Fruit fly (Drosophila melanogaster) whole organism, embryonic: ENCODE results near the gene CG17329.

Experiments used
- CG1024 ChIP-seq: fragments of 200-800 bp; sonication (Bioruptor generic); IDR thresholded peaks from 2 replicates; pipeline ENCODE4 v1.3.6; 2022; ENCODE audit warnings: missing biosample characterization, missing genetic modification characterization
- CG10321 ChIP-seq: fragments of 200-800 bp; sonication (Bioruptor generic); IDR thresholded peaks from 2 replicates; pipeline ENCODE4 v1.3.6; 2022; ENCODE audit warnings: missing biosample characterization, missing genetic modification characterization
- CG10543 ChIP-seq: fragments of 200-800 bp; sonication (Bioruptor generic); optimal IDR thresholded peaks from 3 replicates; lab custom pipeline; 2017; ENCODE audit warnings: missing biosample characterization, mild to moderate bottlenecking, missing genetic modification characterization, moderate library complexity
- CG11085 ChIP-seq: fragments of 200-800 bp; sonication (Bioruptor generic); IDR thresholded peaks from 2 replicates; pipeline ENCODE4 v1.3.6; 2022; ENCODE audit warnings: missing biosample characterization, missing genetic modification characterization
- CG11504 ChIP-seq: fragments of 200-800 bp; sonication (Bioruptor generic); optimal IDR thresholded peaks from 3 replicates; lab custom pipeline; 2019; ENCODE audit warnings: missing biosample characterization, mild to moderate bottlenecking, missing genetic modification characterization, moderate library complexity
- CG12744 ChIP-seq: fragments of 200-800 bp; sonication (Bioruptor generic); optimal IDR thresholded peaks from 2 replicates; lab custom pipeline; 2016; ENCODE audit warnings: missing biosample characterization, missing genetic modification characterization
- CG13123 ChIP-seq: fragments of 200-800 bp; sonication (Bioruptor generic); optimal IDR thresholded peaks from 2 replicates; lab custom pipeline; 2016; ENCODE audit warnings: missing biosample characterization, missing genetic modification characterization
- CG13424 ChIP-seq: fragments of 200-800 bp; sonication (Bioruptor generic); optimal IDR thresholded peaks from 2 replicates; lab custom pipeline; 2019; ENCODE audit warnings: missing biosample characterization, mild to moderate bottlenecking, missing genetic modification characterization, moderate library complexity
- CG13894 ChIP-seq: fragments of 200-800 bp; sonication (Bioruptor generic); optimal IDR thresholded peaks from 3 replicates; lab custom pipeline; 2018; ENCODE audit warnings: missing biosample characterization, mild to moderate bottlenecking, missing genetic modification characterization, moderate library complexity
- CG14667 ChIP-seq: fragments of 200-800 bp; sonication (Bioruptor generic); IDR thresholded peaks from 2 replicates; pipeline ENCODE4 v1.3.6; 2022; ENCODE audit warnings: missing biosample characterization, missing genetic modification characterization
- CG14710 ChIP-seq: fragments of 200-800 bp; sonication (Bioruptor generic); optimal IDR thresholded peaks from 3 replicates; lab custom pipeline; 2019; ENCODE audit warnings: missing biosample characterization, mild to moderate bottlenecking, missing genetic modification characterization, moderate library complexity
- CG15479 ChIP-seq: fragments of 200-800 bp; sonication (Bioruptor generic); optimal IDR thresholded peaks from 3 replicates; lab custom pipeline; 2019; ENCODE audit warnings: missing biosample characterization, mild to moderate bottlenecking, missing genetic modification characterization, moderate library complexity
- CG2116 ChIP-seq: fragments of 200-800 bp; sonication (Bioruptor generic); optimal IDR thresholded peaks from 3 replicates; lab custom pipeline; 2018; ENCODE audit warnings: missing biosample characterization, mild to moderate bottlenecking, missing genetic modification characterization
- CG2875 ChIP-seq: fragments of 200-800 bp; sonication (Bioruptor generic); optimal IDR thresholded peaks from 2 replicates; lab custom pipeline; 2017; ENCODE audit warnings: missing biosample characterization, mild to moderate bottlenecking, missing genetic modification characterization, missing genetic modification reagents
- CG3847 ChIP-seq: fragments of 200-800 bp; sonication (Bioruptor generic); IDR thresholded peaks from 2 replicates; pipeline ENCODE4 v1.3.6; 2022; ENCODE audit warnings: missing biosample characterization, missing genetic modification characterization
- CG3995 ChIP-seq: fragments of 200-800 bp; sonication (Bioruptor generic); optimal IDR thresholded peaks from 3 replicates; lab custom pipeline; 2016; ENCODE audit warnings: missing biosample characterization, missing genetic modification characterization
- CG4730 ChIP-seq: fragments of 200-800 bp; sonication (Bioruptor generic); IDR thresholded peaks from 2 replicates; pipeline ENCODE4 v1.3.6; 2022; ENCODE audit warnings: missing biosample characterization, missing genetic modification characterization
- CG4820 ChIP-seq: fragments of 200-800 bp; sonication (Bioruptor generic); optimal IDR thresholded peaks from 3 replicates; lab custom pipeline; 2016; ENCODE audit warnings: missing biosample characterization, missing genetic modification characterization
- CG6854 ChIP-seq: fragments of 200-800 bp; sonication (Bioruptor generic); optimal IDR thresholded peaks from 3 replicates; lab custom pipeline; 2017; ENCODE audit warnings: missing biosample characterization, mild to moderate bottlenecking, missing genetic modification characterization
- CG7372 ChIP-seq: fragments of 200-800 bp; sonication (Bioruptor generic); IDR thresholded peaks from 2 replicates; pipeline ENCODE4 v1.3.6; 2022; ENCODE audit warnings: missing biosample characterization, missing genetic modification characterization
- CG8089 ChIP-seq: fragments of 200-800 bp; sonication (Bioruptor generic); optimal IDR thresholded peaks from 3 replicates; lab custom pipeline; 2016; ENCODE audit warnings: missing biosample characterization, missing genetic modification characterization
- Chrac-16 ChIP-seq: fragments of 200-800 bp; sonication (Bioruptor generic); optimal IDR thresholded peaks from 3 replicates; lab custom pipeline; 2016; ENCODE audit warnings: missing biosample characterization, missing genetic modification characterization
- CrebB ChIP-seq: fragments of 200-800 bp; sonication (Bioruptor generic); optimal IDR thresholded peaks from 3 replicates; lab custom pipeline; 2018; ENCODE audit warnings: missing biosample characterization, mild to moderate bottlenecking, missing genetic modification characterization
- Dll ChIP-seq: fragments of 200-800 bp; sonication (Bioruptor generic); IDR thresholded peaks from 4 replicates; pipeline ENCODE4 v1.3.6; 2022; ENCODE audit warnings: missing biosample characterization, missing genetic modification characterization; ENCODE audit not compliant: partially characterized antibody
- Dref ChIP-seq: fragments of 200-800 bp; sonication (Bioruptor generic); IDR thresholded peaks from 2 replicates; pipeline ENCODE4 v1.3.6; 2022; ENCODE audit warnings: missing biosample characterization, missing genetic modification characterization
- Fer2 ChIP-seq: fragments of 200-800 bp; sonication (Bioruptor generic); optimal IDR thresholded peaks from 2 replicates; lab custom pipeline; 2018; ENCODE audit warnings: missing biosample characterization, mild to moderate bottlenecking, missing genetic modification characterization, moderate library complexity
- H2.0 ChIP-seq: fragments of 200-800 bp; sonication (Bioruptor generic); IDR thresholded peaks from 2 replicates; pipeline ENCODE4 v1.3.6; 2022; ENCODE audit warnings: missing biosample characterization, missing genetic modification characterization
- HLH3B ChIP-seq: fragments of 200-800 bp; sonication (Bioruptor generic); IDR thresholded peaks from 2 replicates; pipeline ENCODE4 v1.3.6; 2022; ENCODE audit warnings: missing biosample characterization, missing genetic modification characterization
- Med ChIP-seq: fragments of 200-800 bp; sonication (Bioruptor generic); peaks from one replicate; lab custom pipeline; 2016; ENCODE audit warnings: missing biosample characterization, missing genetic modification characterization, mild to moderate bottlenecking, inconsistent platforms, moderate library complexity
- Nf-YC ChIP-seq: fragments of 200-800 bp; optimal IDR thresholded peaks from 3 replicates; lab custom pipeline; 2019; ENCODE audit warnings: missing biosample characterization, mild to moderate bottlenecking, missing genetic modification characterization, moderate library complexity
- PHDP ChIP-seq: fragments of 200-800 bp; sonication (Bioruptor generic); optimal IDR thresholded peaks from 3 replicates; lab custom pipeline; 2018; ENCODE audit warnings: missing biosample characterization, mild to moderate bottlenecking, missing genetic modification characterization, moderate library complexity
- Ptx1 ChIP-seq: fragments of 200-800 bp; sonication (Bioruptor generic); IDR thresholded peaks from 2 replicates; pipeline ENCODE4 v1.3.6; 2022; ENCODE audit warnings: missing biosample characterization, missing genetic modification characterization
- Six4 ChIP-seq: fragments of 200-800 bp; sonication (Bioruptor generic); optimal IDR thresholded peaks from 2 replicates; lab custom pipeline; 2016; ENCODE audit warnings: missing biosample characterization, missing genetic modification characterization
- Sox100B ChIP-seq: fragments of 200-800 bp; sonication (Bioruptor generic); optimal IDR thresholded peaks from 3 replicates; lab custom pipeline; 2018; ENCODE audit warnings: missing biosample characterization, mild to moderate bottlenecking, missing genetic modification characterization
- Ssrp ChIP-seq: fragments of 200-800 bp; sonication (Bioruptor generic); optimal IDR thresholded peaks from 2 replicates; lab custom pipeline; 2018; ENCODE audit warnings: missing biosample characterization, mild to moderate bottlenecking, missing genetic modification characterization, moderate library complexity
- YL-1 ChIP-seq: fragments of 200-800 bp; sonication (Bioruptor generic); optimal IDR thresholded peaks from 3 replicates; lab custom pipeline; 2017; ENCODE audit warnings: missing biosample characterization, mild to moderate bottlenecking, missing genetic modification characterization
- bigmax ChIP-seq: fragments of 200-800 bp; sonication (Bioruptor generic); optimal IDR thresholded peaks from 2 replicates; lab custom pipeline; 2018; ENCODE audit warnings: missing biosample characterization, mild to moderate bottlenecking, missing genetic modification characterization
- danr ChIP-seq: fragments of 200-800 bp; sonication (Bioruptor generic); IDR thresholded peaks from 2 replicates; pipeline ENCODE4 v1.3.6; 2022; ENCODE audit warnings: missing biosample characterization, missing genetic modification characterization
- gcm ChIP-seq: fragments of 200-800 bp; sonication (Bioruptor generic); optimal IDR thresholded peaks from 2 replicates; lab custom pipeline; 2019; ENCODE audit warnings: missing biosample characterization, mild to moderate bottlenecking, missing genetic modification characterization, moderate library complexity
- gro ChIP-seq: fragments of 200-800 bp; sonication (Bioruptor generic); optimal IDR thresholded peaks from 2 replicates; lab custom pipeline; 2016; ENCODE audit warnings: missing biosample characterization, missing genetic modification characterization
- lab ChIP-seq: fragments of 200-800 bp; sonication (Bioruptor generic); optimal IDR thresholded peaks from 3 replicates; lab custom pipeline; 2017; ENCODE audit warnings: missing biosample characterization, missing genetic modification characterization, mild to moderate bottlenecking, moderate library complexity, missing genetic modification reagents
- lov ChIP-seq, 2 experiments: fragments of 200-800 bp in 1 of 2; fragments of >200 bp in 1 of 2; sonication (Bioruptor generic) in 1 of 2; IDR thresholded peaks in 1 of 2; optimal IDR thresholded peaks in 1 of 2; 2 replicates in 1 of 2; 3 replicates in 1 of 2; pipeline versions ENCODE4 v1.3.6 to Lab custom; 2017 to 2022; ENCODE audit warnings: missing biosample characterization in 1 of 2, missing genetic modification characterization in 1 of 2
- maf-S ChIP-seq: fragments of 200-800 bp; sonication (Bioruptor generic); optimal IDR thresholded peaks from 2 replicates; lab custom pipeline; 2016; ENCODE audit warnings: missing biosample characterization, missing genetic modification characterization
- onecut ChIP-seq: fragments of 200-800 bp; sonication (Bioruptor generic); IDR thresholded peaks from 2 replicates; pipeline ENCODE4 v1.3.6; 2022; ENCODE audit warnings: missing biosample characterization, missing genetic modification characterization
- phol ChIP-seq: fragments of 200-800 bp; sonication (Bioruptor generic); optimal IDR thresholded peaks from 3 replicates; lab custom pipeline; 2018; ENCODE audit warnings: missing biosample characterization, mild to moderate bottlenecking, missing genetic modification characterization, moderate library complexity
- shn ChIP-seq: fragments of 200-800 bp; sonication (Bioruptor generic); optimal IDR thresholded peaks from 3 replicates; lab custom pipeline; 2016; ENCODE audit warnings: missing biosample characterization, missing genetic modification characterization
- twi ChIP-seq: fragments of 200-800 bp; optimal IDR thresholded peaks from 2 replicates; lab custom pipeline; 2019; ENCODE audit warnings: missing biosample characterization, mild to moderate bottlenecking, missing genetic modification characterization, moderate library complexity
- wek ChIP-seq: fragments of 200-800 bp; sonication (Bioruptor generic); optimal IDR thresholded peaks from 3 replicates; lab custom pipeline; 2018; ENCODE audit warnings: missing biosample characterization, mild to moderate bottlenecking, missing genetic modification characterization, moderate library complexity

The CG17329 gene

DNA sequence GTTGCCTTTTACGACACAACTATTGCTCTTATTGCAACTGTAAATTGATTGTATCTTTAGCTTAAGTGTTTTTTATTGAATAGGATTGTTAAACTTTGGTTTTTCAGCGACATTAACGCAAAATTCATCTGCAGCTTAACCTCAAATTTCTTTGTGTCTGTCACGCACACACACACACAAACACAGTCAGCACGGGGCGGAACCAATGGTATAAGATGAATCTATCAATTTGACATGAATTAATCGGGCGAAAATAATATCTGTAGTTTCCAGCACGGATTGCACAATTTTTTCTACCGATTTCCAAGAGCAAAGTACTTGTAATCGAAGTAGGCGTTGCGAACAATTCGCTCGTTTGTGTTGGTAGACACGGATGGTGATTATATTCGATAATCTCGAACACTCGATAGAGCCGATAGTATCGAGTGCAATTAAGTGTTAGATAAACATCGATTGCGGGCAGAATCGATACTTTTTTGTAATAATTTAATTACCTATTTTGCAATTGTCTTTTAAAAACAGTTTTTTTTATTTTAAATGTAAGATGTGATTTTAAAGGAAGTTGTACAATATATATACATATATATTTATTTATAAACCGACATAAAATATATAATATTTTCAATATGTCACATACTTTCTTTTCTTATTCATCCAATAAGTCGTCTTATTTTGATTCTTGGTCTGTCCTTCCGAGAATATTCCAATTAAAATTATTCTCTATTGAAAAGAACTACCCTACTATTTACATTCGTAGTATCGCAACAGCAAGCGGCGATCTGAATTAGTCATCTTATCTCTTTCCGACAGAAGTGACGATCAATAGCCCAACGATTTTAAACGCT, 33.6 kb upstream of the CG17329 start, which contains the start of the genes PRL-1 and EndoGI (continued):
- TF ChIP-seq PHDP (peak; percentile 94), CG4730 (GFP tag; lab: Robert Waterston, UW) (peak; percentile 56; the same call in 1 of the 2 replicates), Sox100B (peak; percentile 81), gro (GFP tag; lab: Kevin White, UChicago) (peak; percentile 6), CG3995 (GFP tag; lab: Kevin White, UChicago) (peak; percentile 72), CG13894 (peak; percentile 79), CG2875 (GFP tag; lab: Kevin White, UChicago) (peak; percentile 47), CG11504 (peak; percentile 82), Chrac-16 (peak; percentile 49), CG14710 (tag; lab: Kevin White, UChicago) (peak; percentile 83), onecut (GFP tag; lab: Robert Waterston, UW) (peak; percentile 60), CG11085 (no peak; the same call in 1 of the 2 replicates), CrebB (tag; lab: Kevin White, UChicago) (peak; percentile 73), gcm (peak; percentile 85), Fer2 (tag; lab: Kevin White, UChicago) (peak; percentile 68), CG15479 (GFP tag; lab: Kevin White, UChicago) (peak; percentile 53), H2.0 (GFP tag; lab: Robert Waterston, UW) (peak; percentile 80), CG6854 (GFP tag; lab: Kevin White, UChicago) (peak; percentile 68), CG1024 (GFP tag; lab: Robert Waterston, UW) (no peak), HLH3B (GFP tag; lab: Robert Waterston, UW) (peak; percentile 84; the same call in 1 of the 2 replicates), CG13123 (GFP tag; lab: Kevin White, UChicago) (peak; percentile 32), Ssrp (peak; percentile 54), Dll (GFP tag; lab: Robert Waterston, UW) (peak; percentile 98), Six4 (GFP tag; lab: Kevin White, UChicago) (peak; percentile 54), Nf-YC (tag; lab: Kevin White, UChicago) (peak; percentile 86), bigmax (GFP tag; lab: Kevin White, UChicago) (peak; percentile 98), Med (GFP tag; lab: Kevin White, UChicago) (peak; percentile 88), CG10543 (GFP tag; lab: Kevin White, UChicago) (peak; percentile 74), CG13424 (tag; lab: Kevin White, UChicago) (peak; percentile 85), CG7372 (GFP tag; lab: Robert Waterston, UW) (0 out of 2 replicates have a peak, but pooled peaks have one; percentile 51), CG2116 (GFP tag; lab: Kevin White, UChicago) (peak; percentile 83), CG10321 (GFP tag; lab: Robert Waterston, UW) (peak; percentile 59; the same call in 1 of the 2 replicates), maf-S (GFP tag; lab: Kevin White, UChicago) (no peak), CG4820 (GFP tag; lab: Kevin White, UChicago) (peak; percentile 36), CG8089 (no peak), shn (GFP tag; lab: Kevin White, UChicago) (no peak), Ptx1 (GFP tag; lab: Robert Waterston, UW) (peak; percentile 77), YL-1 (GFP tag; lab: Kevin White, UChicago) (peak; percentile 69), CG14667 (GFP tag; lab: Robert Waterston, UW) (no peak), danr (GFP tag; lab: Robert Waterston, UW) (no peak), lab (GFP tag; lab: Kevin White, UChicago) (no peak), twi (tag; lab: Kevin White, UChicago) (peak; percentile 54), lov (optimal IDR thresholded peaks at IDR 0.05; lab: Kevin White, UChicago) (no peak), lov (GFP tag; IDR thresholded peaks at IDR 0.05; lab: Robert Waterston, UW) (no peak), wek (GFP tag; lab: Kevin White, UChicago) (peak; percentile 54), Dref (GFP tag; lab: Robert Waterston, UW) (peak; percentile 100), CG3847 (GFP tag; lab: Robert Waterston, UW) (peak; percentile 76), CG12744 (GFP tag; lab: Kevin White, UChicago) (peak; percentile 12), phol (tag; lab: Kevin White, UChicago) (peak; percentile 75)
